Worm (Caenorhabditis elegans): Measurements from ENCODE around the gene Y17D7C.6.

Y17D7C.6 gene

DNA sequence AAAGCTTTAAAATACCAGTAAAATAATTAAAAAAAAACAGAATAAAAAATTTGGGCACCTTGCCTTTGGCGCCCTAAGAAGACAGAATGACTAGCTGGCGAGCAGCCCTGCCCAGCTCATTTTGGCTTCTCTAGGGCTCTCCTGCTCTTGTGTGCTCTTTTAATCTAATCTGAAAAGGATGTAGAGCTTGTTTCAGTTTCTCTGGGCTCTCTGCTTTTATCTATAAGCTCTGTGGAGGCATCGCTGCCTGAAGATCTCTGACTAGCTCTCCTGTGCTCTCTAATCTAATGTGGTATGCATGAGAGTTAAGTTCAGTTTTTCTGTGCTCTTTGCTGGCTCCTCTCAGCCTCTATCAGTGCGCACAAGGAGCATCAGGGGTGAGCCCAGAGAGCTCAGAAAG lies 16.2 kb downstream of the Y17D7C.6 start:
- TF ChIP-seq mbf-1 (tag; optimal IDR thresholded peaks at IDR 0.05) (no peak), C34F6.9 (tag; optimal IDR thresholded peaks at IDR 0.05) (peak; percentile 21), ztf-11 (tag; optimal IDR thresholded peaks at IDR 0.05) (no peak), nhr-6 (tag; optimal IDR thresholded peaks at IDR 0.05) (no peak), snpc-4 (tag; optimal IDR thresholded peaks at IDR 0.05) (no peak), unc-55 (GFP tag; optimal IDR thresholded peaks at IDR 0.05) (peak; percentile 23), ceh-82 (tag; optimal IDR thresholded peaks at IDR 0.05) (no peak)

DNA sequence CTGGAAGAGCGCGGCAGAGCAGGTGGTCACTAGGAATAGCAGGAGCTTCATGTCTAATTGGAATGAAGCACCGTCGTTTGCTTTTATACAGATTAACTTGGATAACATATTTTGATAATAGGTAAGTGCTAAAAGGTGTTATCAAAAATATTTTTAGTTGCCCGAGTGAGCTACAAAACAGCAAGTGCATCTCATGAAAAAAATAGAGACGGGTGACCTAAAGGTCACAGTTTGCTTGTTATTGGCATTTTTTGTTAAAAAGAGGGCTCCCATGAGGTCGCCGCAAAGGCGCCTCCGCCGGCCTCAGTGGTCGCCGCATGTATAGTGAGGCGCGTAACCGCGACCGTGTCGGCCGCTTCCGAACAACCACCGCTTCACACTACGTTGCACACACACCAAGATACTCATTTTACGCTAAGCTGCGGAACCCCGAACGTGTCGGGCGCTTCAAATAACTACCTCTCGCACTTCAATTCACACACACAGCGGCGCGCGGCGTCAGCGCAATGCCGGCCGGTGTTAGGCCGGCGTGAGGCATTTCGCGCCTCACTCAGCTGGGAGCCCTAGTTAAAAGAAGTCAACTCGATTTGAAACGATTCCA lies 19.8 kb downstream of the Y17D7C.6 start, which contains the start of gene asp-19:
Gene asp-19 (minus strand): TSS at position 51 of the 601 bp plus-strand sequence.
- TF ChIP-seq fos-1 (tag; optimal IDR thresholded peaks at IDR 0.05) (no peak), Y55F3AM.14 (GFP tag; optimal IDR thresholded peaks at IDR 0.05) (no peak), nhr-129 (tag; optimal IDR thresholded peaks at IDR 0.05) (no peak), mab-5 (tag; optimal IDR thresholded peaks at IDR 0.05) (no peak), R02D3.7 (tag; optimal IDR thresholded peaks at IDR 0.05) (no peak), unc-39 (tag; optimal IDR thresholded peaks at IDR 0.05) (no peak), egl-27 (tag; optimal IDR thresholded peaks at IDR 0.05) (no peak), gmeb-1 (tag; optimal IDR thresholded peaks at IDR 0.05) (no peak), nhr-21 (tag; optimal IDR thresholded peaks at IDR 0.05) (no peak), skn-1 (tag; optimal IDR thresholded peaks at IDR 0.05) (no peak), sma-3 (GFP tag; optimal IDR thresholded peaks at IDR 0.05) (no peak), peb-1 (tag; optimal IDR thresholded peaks at IDR 0.05) (no peak), ztf-4 (tag; optimal IDR thresholded peaks at IDR 0.05) (no peak), lin-11 (tag; optimal IDR thresholded peaks at IDR 0.05) (no peak), zag-1 (tag; optimal IDR thresholded peaks at IDR 0.05) (no peak), aly-2 (tag; optimal IDR thresholded peaks at IDR 0.05) (no peak), unc-62 (GFP tag; optimal IDR thresholded peaks at IDR 0.05) (no peak), C34F6.9 (tag; optimal IDR thresholded peaks at IDR 0.05) (no peak)

DNA sequence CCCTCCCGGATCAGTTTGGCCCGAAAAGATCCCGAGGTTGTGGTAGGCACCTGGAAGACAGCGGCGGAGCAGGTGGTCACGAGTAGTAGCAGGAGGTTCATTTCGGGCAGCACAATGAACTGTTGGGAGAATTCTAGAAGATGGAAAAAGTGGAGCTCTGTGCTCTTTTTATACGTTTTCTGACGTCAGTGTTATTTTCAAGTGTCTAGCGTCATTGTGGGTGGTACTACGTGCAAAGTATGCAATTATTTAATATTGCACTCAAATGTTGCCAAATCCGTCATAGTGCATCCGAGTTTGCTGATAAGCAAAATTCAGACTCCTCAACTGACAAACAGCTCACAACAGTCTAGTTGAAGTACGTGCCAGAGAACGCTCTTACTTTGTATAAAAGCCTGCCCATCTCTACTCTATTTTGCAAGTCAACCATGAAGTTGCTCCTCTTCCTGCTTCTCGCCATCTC lies 22.0 kb downstream of the Y17D7C.6 start, which contains the start of the genes asp-18 and scl-19:
Gene asp-18 (minus strand): TSS at position 101 of the 463 bp plus-strand sequence.
Gene scl-19 (plus strand): TSS at position 413 of the 463 bp plus-strand sequence.
- TF ChIP-seq unc-55 (GFP tag; optimal IDR thresholded peaks at IDR 0.05) (no peak), egl-27 (tag; optimal IDR thresholded peaks at IDR 0.05) (no peak), mdl-1 (tag; optimal IDR thresholded peaks at IDR 0.05) (no peak), nhr-25 (tag; optimal IDR thresholded peaks at IDR 0.05) (no peak), blmp-1 (tag; optimal IDR thresholded peaks at IDR 0.05; ENCODE audit: insufficient read depth) (no peak), mab-5 (tag; optimal IDR thresholded peaks at IDR 0.05) (no peak), fos-1 (tag; optimal IDR thresholded peaks at IDR 0.05) (no peak), ztf-1 (GFP tag; conservative IDR thresholded peaks at IDR 0.05) (no peak), elt-1 (tag; optimal IDR thresholded peaks at IDR 0.05) (no peak), skn-1 (tag; optimal IDR thresholded peaks at IDR 0.05) (no peak), ztf-4 (tag; optimal IDR thresholded peaks at IDR 0.05) (no peak), snpc-4 (tag; optimal IDR thresholded peaks at IDR 0.05) (no peak), gmeb-1 (tag; optimal IDR thresholded peaks at IDR 0.05) (no peak), peb-1 (tag; optimal IDR thresholded peaks at IDR 0.05) (no peak), aly-2 (tag; optimal IDR thresholded peaks at IDR 0.05) (no peak)

DNA sequence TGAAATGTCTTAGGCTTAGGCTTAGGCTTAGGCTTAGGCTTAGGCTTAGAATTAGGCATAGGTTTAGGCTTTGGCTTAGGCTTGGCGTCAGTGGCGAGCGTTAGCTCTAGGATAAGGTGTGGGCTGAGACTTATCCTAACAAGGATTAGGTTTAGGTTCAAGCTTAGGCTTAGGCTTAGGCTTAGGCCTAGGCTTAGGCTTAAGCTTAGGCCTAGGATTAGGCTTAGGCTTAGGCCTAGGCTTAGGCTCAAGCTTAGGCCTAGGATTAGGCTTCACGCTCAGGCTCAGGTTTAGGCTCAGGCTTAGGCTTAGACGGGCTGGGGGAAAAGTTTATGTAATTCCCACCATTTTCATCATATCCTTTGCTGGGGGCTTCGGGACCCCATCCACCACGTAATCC lies 24.3 kb downstream of the Y17D7C.6 start:
- no peak for TF ChIP-seq aly-2 (tag; optimal IDR thresholded peaks at IDR 0.05)
- no peak for TF ChIP-seq lin-39 (tag; optimal IDR thresholded peaks at IDR 0.05)
- no peak for TF ChIP-seq ceh-16 (tag; optimal IDR thresholded peaks at IDR 0.05)
- no peak for TF ChIP-seq nhr-23 (tag; optimal IDR thresholded peaks at IDR 0.05)
- TF ChIP-seq sma-3 (GFP tag; optimal IDR thresholded peaks at IDR 0.05) = no peak

DNA sequence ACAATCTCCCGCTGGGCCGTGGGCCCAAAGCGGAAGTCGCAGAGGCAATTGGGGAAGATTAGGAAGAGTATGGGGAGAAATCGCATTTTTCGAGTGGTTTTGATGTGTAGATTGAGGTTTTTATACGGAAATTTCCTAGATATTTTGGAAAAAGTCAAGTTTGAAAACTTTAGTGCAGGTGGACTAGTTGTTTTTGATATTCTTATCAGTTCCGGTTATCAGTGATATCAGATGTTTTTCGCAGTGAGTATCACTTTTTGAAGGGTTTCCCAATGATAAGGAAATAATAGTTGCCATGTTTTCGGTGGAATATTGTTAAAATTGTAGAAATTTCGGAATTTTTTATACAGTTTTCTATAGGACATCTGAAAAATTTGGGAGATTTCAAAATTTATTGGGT lies 24.8 kb downstream of the Y17D7C.6 start, which contains the start of gene scl-20:
Gene scl-20 (minus strand): TSS at position 101 of the 400 bp plus-strand sequence.
- TF ChIP-seq nhr-6 (tag; optimal IDR thresholded peaks at IDR 0.05) (no peak), nhr-21 (tag; optimal IDR thresholded peaks at IDR 0.05) (no peak), skn-1 (tag; optimal IDR thresholded peaks at IDR 0.05) (no peak), lsy-2 (tag; optimal IDR thresholded peaks at IDR 0.05) (no peak)

Measured in whole organism, L2 larva.